Worm (Caenorhabditis elegans) whole organism, midembryonic: ENCODE data around the gene B0281.3.

Source experiments
- flt-1 ChIP-seq: fragments of 200-800 bp; sonication (Bioruptor generic); IDR thresholded peaks from 2 replicates; pipeline ENCODE4 v1.3.6; 2022; ENCODE audit warnings: missing genetic modification characterization, missing compliant biosample characterization
- med-1 ChIP-seq: sonication (generic microtip); optimal IDR thresholded peaks from 2 replicates; lab custom pipeline; 2017; ENCODE audit warnings: missing genetic modification characterization, mild to moderate bottlenecking, missing compliant biosample characterization, antibody characterized with exemption, missing genetic modification reagents; ENCODE audit not compliant: insufficient read depth
- ref-1 ChIP-seq: fragments of 200-800 bp; sonication (Bioruptor generic); conservative IDR thresholded peaks from 2 replicates; pipeline ENCODE4 v1.3.6; 2022; ENCODE audit warnings: missing genetic modification reagents, missing genetic modification characterization, missing compliant biosample characterization
- tab-1 ChIP-seq: fragments of 200-800 bp; sonication (Bioruptor generic); IDR thresholded peaks from 2 replicates; pipeline ENCODE4 v1.3.6; 2022; ENCODE audit warnings: missing genetic modification characterization, missing compliant biosample characterization
- ztf-23 ChIP-seq: fragments of 200-800 bp; sonication (Bioruptor generic); IDR thresholded peaks from 2 replicates; pipeline ENCODE4 v1.3.6; 2022; ENCODE audit warnings: missing genetic modification reagents, missing genetic modification characterization, missing compliant biosample characterization

DNA sequence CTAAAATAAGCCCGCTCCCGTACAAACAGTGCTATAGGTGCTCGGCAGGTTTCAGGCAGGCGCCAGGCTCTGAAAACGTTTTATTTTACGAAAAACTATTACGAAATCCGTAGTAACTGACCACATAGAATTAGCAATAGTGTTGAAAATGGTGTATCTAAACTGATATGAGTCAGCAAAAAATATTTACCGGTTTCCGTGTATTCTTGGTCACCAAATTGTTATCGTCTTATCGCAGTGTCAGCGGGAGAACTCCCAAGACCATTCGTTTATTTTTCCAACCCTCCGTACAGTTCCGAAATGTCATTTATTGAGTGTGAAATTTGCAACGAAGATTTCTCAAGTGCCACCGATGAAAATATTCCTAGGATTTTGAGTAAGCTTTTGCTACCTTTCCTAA, 25.4 kb downstream of the B0281.3 start, which contains the start of gene F43C11.8:
- TF ChIP-seq ztf-23 (GFP tag; lab: Robert Waterston, UW) (no peak), med-1 (no peak), ref-1 (no peak), flt-1 (GFP tag; lab: Robert Waterston, UW) (no peak), tab-1 (GFP tag; lab: Robert Waterston, UW) (no peak)
